Worm (Caenorhabditis elegans) whole organism, L2 larva: Measurements from ENCODE around the gene dao-3.

ENCODE experiments used
- C34F6.9 ChIP-seq: fragments of 150-350 bp; optimal IDR thresholded peaks from 2 replicates; lab custom pipeline; 2014; ENCODE audit warnings: missing biosample characterization, missing genetic modification characterization
- F13H6.1 ChIP-seq: sonication (generic microtip); optimal IDR thresholded peaks from 2 replicates; lab custom pipeline; 2016; ENCODE audit warnings: missing genetic modification characterization, missing compliant biosample characterization
- R02D3.7 ChIP-seq: fragments of 150-350 bp; optimal IDR thresholded peaks from 2 replicates; lab custom pipeline; 2014; ENCODE audit warnings: missing biosample characterization, missing genetic modification characterization
- Y55F3AM.14 ChIP-seq: fragments of 200-800 bp; sonication (Bioruptor generic); optimal IDR thresholded peaks from 2 replicates; lab custom pipeline; 2018; ENCODE audit warnings: mild to moderate bottlenecking, missing genetic modification characterization, missing compliant biosample characterization
- aly-2 ChIP-seq: fragments of 150-350 bp; optimal IDR thresholded peaks from 2 replicates; lab custom pipeline; 2014; ENCODE audit warnings: missing biosample characterization, missing genetic modification characterization
- ama-1 ChIP-seq: fragments of 150-350 bp; optimal IDR thresholded peaks from 2 replicates; lab custom pipeline; 2018; ENCODE audit warnings: inconsistent platforms
- blmp-1 ChIP-seq: sonication (generic microtip); optimal IDR thresholded peaks from 2 replicates; lab custom pipeline; 2017; ENCODE audit warnings: missing genetic modification characterization, mild to moderate bottlenecking, missing compliant biosample characterization, antibody characterized with exemption, moderate library complexity; ENCODE audit not compliant: insufficient read depth
- ceh-16 ChIP-seq: fragments of 150-350 bp; optimal IDR thresholded peaks from 2 replicates; lab custom pipeline; 2014; ENCODE audit warnings: missing biosample characterization, missing genetic modification characterization
- ceh-82 ChIP-seq: fragments of 150-350 bp; optimal IDR thresholded peaks from 2 replicates; lab custom pipeline; 2014; ENCODE audit warnings: missing biosample characterization, missing genetic modification characterization
- crh-2 ChIP-seq: sonication (generic microtip); optimal IDR thresholded peaks from 2 replicates; lab custom pipeline; 2017; ENCODE audit warnings: missing biosample characterization, missing genetic modification characterization
- egl-27 ChIP-seq: sonication (generic microtip); optimal IDR thresholded peaks from 3 replicates; lab custom pipeline; 2017; ENCODE audit warnings: missing biosample characterization, missing genetic modification reagents, missing genetic modification characterization
- fos-1 ChIP-seq: fragments of 150-350 bp; optimal IDR thresholded peaks from 2 replicates; lab custom pipeline; 2014; ENCODE audit warnings: missing biosample characterization, missing genetic modification characterization
- gmeb-1 ChIP-seq: fragments of 150-350 bp; optimal IDR thresholded peaks from 2 replicates; lab custom pipeline; 2014; ENCODE audit warnings: missing biosample characterization, missing genetic modification characterization
- lin-11 ChIP-seq: fragments of 150-350 bp; sonication (generic microtip); optimal IDR thresholded peaks from 2 replicates; lab custom pipeline; 2014; ENCODE audit warnings: missing biosample characterization, missing genetic modification characterization, inconsistent platforms, mixed read lengths
- lin-13 ChIP-seq: fragments of 150-350 bp; optimal IDR thresholded peaks from 2 replicates; lab custom pipeline; 2014; ENCODE audit warnings: missing biosample characterization, missing genetic modification reagents, missing genetic modification characterization
- lsy-2 ChIP-seq, 2 experiments: fragments of 150-350 bp in 1 of 2; sonication (generic microtip) in 1 of 2; optimal IDR thresholded peaks; 2 replicates each; lab custom pipeline; 2014 to 2017; ENCODE audit warnings: missing biosample characterization in 2 of 2, missing genetic modification characterization in 2 of 2
- mab-5 ChIP-seq: fragments of 150-350 bp; optimal IDR thresholded peaks from 2 replicates; lab custom pipeline; 2014; ENCODE audit warnings: missing biosample characterization, missing genetic modification characterization
- mdl-1 ChIP-seq, 2 experiments: fragments of 150-350 bp in 1 of 2; sonication (generic microtip) in 1 of 2; optimal IDR thresholded peaks; 2 replicates each; lab custom pipeline; 2017; ENCODE audit warnings: missing biosample characterization in 2 of 2, missing genetic modification characterization in 2 of 2
- nhr-10 ChIP-seq: sonication (generic microtip); optimal IDR thresholded peaks from 2 replicates; lab custom pipeline; 2017; ENCODE audit warnings: missing biosample characterization, missing genetic modification characterization
- nhr-11 ChIP-seq: fragments of 150-350 bp; optimal IDR thresholded peaks from 2 replicates; lab custom pipeline; 2014; ENCODE audit warnings: missing biosample characterization, missing genetic modification characterization
- nhr-12 ChIP-seq: fragments of 150-350 bp; optimal IDR thresholded peaks from 2 replicates; lab custom pipeline; 2014; ENCODE audit warnings: missing biosample characterization, missing genetic modification characterization
- nhr-129 ChIP-seq: fragments of 150-350 bp; optimal IDR thresholded peaks from 2 replicates; lab custom pipeline; 2014; ENCODE audit warnings: missing biosample characterization, missing genetic modification characterization
- nhr-21 ChIP-seq: fragments of 150-350 bp; optimal IDR thresholded peaks from 2 replicates; lab custom pipeline; 2014; ENCODE audit warnings: missing biosample characterization, missing genetic modification characterization
- nhr-23 ChIP-seq: fragments of 150-350 bp; optimal IDR thresholded peaks from 2 replicates; lab custom pipeline; 2014; ENCODE audit warnings: missing biosample characterization, missing genetic modification reagents, missing genetic modification characterization
- nhr-25 ChIP-seq: fragments of 150-350 bp; sonication (generic microtip); optimal IDR thresholded peaks from 3 replicates; lab custom pipeline; 2014; ENCODE audit warnings: missing biosample characterization, missing genetic modification characterization
- nhr-6 ChIP-seq: fragments of 150-350 bp; optimal IDR thresholded peaks from 2 replicates; lab custom pipeline; 2014; ENCODE audit warnings: missing biosample characterization, missing genetic modification characterization
- nhr-77 ChIP-seq: fragments of 150-350 bp; optimal IDR thresholded peaks from 2 replicates; lab custom pipeline; 2014; ENCODE audit warnings: missing biosample characterization, missing genetic modification characterization
- peb-1 ChIP-seq: fragments of 150-350 bp; optimal IDR thresholded peaks from 2 replicates; lab custom pipeline; 2014; ENCODE audit warnings: missing biosample characterization, missing genetic modification characterization
- sma-3 ChIP-seq: sonication (generic microtip); optimal IDR thresholded peaks from 2 replicates; lab custom pipeline; 2016; ENCODE audit warnings: missing genetic modification reagents, missing genetic modification characterization, missing compliant biosample characterization
- sma-9 ChIP-seq, 2 experiments: fragments of 150-350 bp in 1 of 2; sonication (generic microtip) in 1 of 2; optimal IDR thresholded peaks; 2 replicates each; lab custom pipeline; 2014 to 2016; ENCODE audit warnings: missing genetic modification characterization in 2 of 2, mild to moderate bottlenecking in 1 of 2, missing biosample characterization in 1 of 2, missing compliant biosample characterization in 1 of 2, missing genetic modification reagents in 1 of 2, moderate library complexity in 1 of 2
- unc-39 ChIP-seq: fragments of 150-350 bp; optimal IDR thresholded peaks from 2 replicates; lab custom pipeline; 2014; ENCODE audit warnings: missing biosample characterization, missing genetic modification characterization
- unc-55 ChIP-seq: fragments of 150-350 bp; sonication (generic microtip); optimal IDR thresholded peaks from 3 replicates; lab custom pipeline; 2014; ENCODE audit warnings: missing biosample characterization, missing genetic modification reagents, missing genetic modification characterization
- ztf-11 ChIP-seq: sonication (generic microtip); optimal IDR thresholded peaks from 2 replicates; lab custom pipeline; 2017; ENCODE audit warnings: missing biosample characterization, missing genetic modification characterization
- ztf-4 ChIP-seq: fragments of 150-350 bp; optimal IDR thresholded peaks from 2 replicates; lab custom pipeline; 2014; ENCODE audit warnings: missing biosample characterization, missing genetic modification characterization

dao-3 gene

DNA sequence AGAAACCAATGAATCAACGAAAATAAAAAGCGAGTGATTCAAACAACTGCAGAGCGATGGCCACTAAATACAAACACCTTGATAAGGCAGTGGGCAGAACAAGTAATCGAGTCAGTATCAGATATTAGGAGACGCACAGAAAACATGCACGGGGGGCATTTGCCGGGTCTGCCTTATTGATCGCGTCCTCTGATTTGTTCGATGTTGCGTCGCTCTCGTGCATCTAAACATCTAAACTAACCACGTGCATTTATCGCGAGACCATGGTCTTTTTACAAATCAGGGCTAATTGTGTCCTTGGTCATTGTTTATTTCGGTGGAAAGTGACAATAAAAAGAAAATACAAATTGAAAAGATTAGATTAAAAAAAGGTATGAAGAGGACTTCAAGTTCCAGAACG is 2.4 kb downstream of the dao-3 start, which contains the start of gene K07E3.4:
Gene K07E3.4 (minus strand): TSS at position 100 of the 400 bp plus-strand sequence.
- TF ChIP-seq F13H6.1 (tag; lab: Kevin White, UChicago): peak; percentile 59
- peak; percentile 90 for TF ChIP-seq nhr-25 (tag; lab: Kevin White, UChicago)
- no peak for TF ChIP-seq ztf-4 (tag; lab: Kevin White, UChicago)
- TF ChIP-seq mdl-1 (tag; optimal IDR thresholded peaks at IDR 0.05; lab: Kevin White, UChicago): peak; percentile 59 to 90
- TF ChIP-seq nhr-10 (tag; lab: Kevin White, UChicago): no peak
- peak; percentile 75 for TF ChIP-seq crh-2 (tag; lab: Kevin White, UChicago)
- peak; percentile 13 for TF ChIP-seq C34F6.9 (tag; lab: Kevin White, UChicago)
- peak; percentile 74 for TF ChIP-seq ceh-16 (tag; lab: Kevin White, UChicago)
- TF ChIP-seq fos-1: peak; percentile 75
- TF ChIP-seq ceh-82 (tag; lab: Kevin White, UChicago): no peak
- TF ChIP-seq sma-9 (GFP tag; optimal IDR thresholded peaks at IDR 0.05; lab: Kevin White, UChicago): peak; percentile 90
- TF ChIP-seq sma-9 (tag; optimal IDR thresholded peaks at IDR 0.05; lab: Kevin White, UChicago): no peak
- peak; percentile 5 for TF ChIP-seq lin-11 (tag; lab: Kevin White, UChicago)
- TF ChIP-seq nhr-21 (tag; lab: Kevin White, UChicago): peak; percentile 78
- TF ChIP-seq blmp-1 (tag; lab: Kevin White, UChicago): peak; percentile 78
- TF ChIP-seq nhr-129 (tag; lab: Kevin White, UChicago): peak; percentile 70
- peak; percentile 55 for TF ChIP-seq nhr-6 (tag; lab: Kevin White, UChicago)
- TF ChIP-seq sma-3 (GFP tag; lab: Kevin White, UChicago): peak; percentile 92
- TF ChIP-seq ama-1 (lab: Kevin White, UChicago): peak; percentile 40
- peak; percentile 12 for TF ChIP-seq Y55F3AM.14
- TF ChIP-seq aly-2 (tag; lab: Kevin White, UChicago): no peak
- TF ChIP-seq gmeb-1 (tag; lab: Kevin White, UChicago): peak; percentile 65
- peak in 1 of 2 experiments; percentile 37 for TF ChIP-seq lsy-2 (tag; optimal IDR thresholded peaks at IDR 0.05; lab: Kevin White, UChicago)
- no peak for TF ChIP-seq ztf-11 (tag; lab: Kevin White, UChicago)

DNA sequence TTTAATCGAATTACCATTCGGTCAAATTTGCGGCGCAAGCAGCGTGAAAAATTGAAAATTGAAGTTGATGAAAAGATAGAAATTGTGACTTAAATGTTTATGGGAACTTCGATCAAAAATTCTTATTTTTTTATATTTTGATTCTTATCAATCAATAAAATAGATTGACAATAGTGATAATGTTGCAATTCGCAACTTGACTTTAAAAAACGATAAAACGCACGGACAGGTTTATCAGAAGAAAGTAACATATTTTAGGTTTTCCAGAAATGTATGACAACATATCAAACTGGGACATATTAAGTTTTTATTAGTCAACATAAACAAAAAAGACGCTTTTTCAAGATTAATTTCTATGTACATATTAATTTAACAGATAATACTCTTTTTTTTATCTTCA is 3.0 kb downstream of the dao-3 start:
- no peak for TF ChIP-seq lin-13 (GFP tag; lab: Kevin White, UChicago)
- no peak for TF ChIP-seq C34F6.9 (tag; lab: Kevin White, UChicago)
- no peak for TF ChIP-seq nhr-11 (tag; lab: Kevin White, UChicago)
- TF ChIP-seq Y55F3AM.14: no peak
- no peak for TF ChIP-seq nhr-129 (tag; lab: Kevin White, UChicago)
- no peak for TF ChIP-seq egl-27 (tag; lab: Kevin White, UChicago)
- no peak for TF ChIP-seq peb-1 (tag; lab: Kevin White, UChicago)
- TF ChIP-seq R02D3.7: no peak
- TF ChIP-seq nhr-77 (tag; lab: Kevin White, UChicago): no peak
- no peak for TF ChIP-seq sma-9 (GFP tag; optimal IDR thresholded peaks at IDR 0.05; lab: Kevin White, UChicago)
- TF ChIP-seq sma-9 (tag; optimal IDR thresholded peaks at IDR 0.05; lab: Kevin White, UChicago): no peak
- no peak for TF ChIP-seq unc-55
- no peak for TF ChIP-seq nhr-6 (tag; lab: Kevin White, UChicago)
- no peak for TF ChIP-seq ama-1 (lab: Kevin White, UChicago)
- TF ChIP-seq ceh-16 (tag; lab: Kevin White, UChicago): no peak
- TF ChIP-seq nhr-21 (tag; lab: Kevin White, UChicago): no peak
- no peak for TF ChIP-seq nhr-23 (tag; lab: Kevin White, UChicago)
- TF ChIP-seq unc-39: no peak
- TF ChIP-seq sma-3 (GFP tag; lab: Kevin White, UChicago): no peak
- no peak for TF ChIP-seq nhr-10 (tag; lab: Kevin White, UChicago)

DNA sequence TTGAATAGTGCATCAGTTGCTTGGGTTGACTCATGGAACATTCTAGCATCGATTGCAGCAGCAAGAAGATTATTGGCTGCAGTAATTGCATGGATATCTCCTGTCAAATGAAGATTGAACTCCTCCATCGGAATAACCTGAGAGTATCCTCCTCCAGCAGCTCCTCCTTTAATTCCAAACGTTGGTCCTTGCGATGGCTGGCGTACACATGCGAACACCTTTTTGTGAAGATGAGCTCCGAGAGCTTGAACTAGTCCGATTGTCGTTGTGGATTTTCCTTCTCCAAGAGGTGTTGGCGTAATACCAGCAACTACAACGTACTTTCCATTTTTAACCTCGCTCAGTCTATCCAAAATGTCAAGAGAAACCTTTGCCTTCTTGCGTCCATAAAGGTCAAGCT is 3.6 kb downstream of the dao-3 start:
- TF ChIP-seq Y55F3AM.14 (no peak), nhr-12 (tag; lab: Kevin White, UChicago) (no peak), mab-5 (no peak), unc-39 (no peak)

ce11 chrX:8078899-8079298 is 7.5 kb downstream of the dao-3 start:
- TF ChIP-seq sma-9 (GFP tag; optimal IDR thresholded peaks at IDR 0.05; lab: Kevin White, UChicago): no peak
- TF ChIP-seq sma-9 (tag; optimal IDR thresholded peaks at IDR 0.05; lab: Kevin White, UChicago): no peak
- TF ChIP-seq crh-2 (tag; lab: Kevin White, UChicago): peak; percentile 6
- peak; percentile 35 for TF ChIP-seq fos-1
